Fruit fly (Drosophila melanogaster) whole organism, embryonic: ENCODE measurements around the gene CG1847.
A peak's percentile ranks its signal among the peaks of the same experiment; 100 is the strongest.

Source experiments
- B-H2 ChIP-seq: fragments of 200-800 bp; sonication (Bioruptor generic); optimal IDR thresholded peaks from 2 replicates; lab custom pipeline; 2018; ENCODE audit warnings: missing biosample characterization, mild to moderate bottlenecking, missing genetic modification characterization
- BEAF-32 ChIP-seq: fragments of 200-800 bp; sonication (Bioruptor generic); optimal IDR thresholded peaks from 3 replicates; lab custom pipeline; 2017; ENCODE audit warnings: missing biosample characterization, missing genetic modification characterization, mild to moderate bottlenecking, moderate library complexity, missing genetic modification reagents
- Bgb ChIP-seq: fragments of 200-800 bp; sonication (Bioruptor generic); IDR thresholded peaks from 2 replicates; pipeline ENCODE4 v1.3.6; 2022; ENCODE audit warnings: missing biosample characterization, missing genetic modification characterization; ENCODE audit not compliant: partially characterized antibody
- BtbVII ChIP-seq: fragments of 200-800 bp; sonication (Bioruptor generic); optimal IDR thresholded peaks from 3 replicates; lab custom pipeline; 2017; ENCODE audit warnings: missing biosample characterization, mild to moderate bottlenecking, missing genetic modification characterization
- CG1024 ChIP-seq: fragments of 200-800 bp; sonication (Bioruptor generic); IDR thresholded peaks from 2 replicates; pipeline ENCODE4 v1.3.6; 2022; ENCODE audit warnings: missing biosample characterization, missing genetic modification characterization
- CG10267 ChIP-seq: fragments of 200-800 bp; sonication (Bioruptor generic); optimal IDR thresholded peaks from 2 replicates; lab custom pipeline; 2018; ENCODE audit warnings: missing biosample characterization, mild to moderate bottlenecking, missing genetic modification characterization, moderate library complexity
- CG10321 ChIP-seq: fragments of 200-800 bp; sonication (Bioruptor generic); IDR thresholded peaks from 2 replicates; pipeline ENCODE4 v1.3.6; 2022; ENCODE audit warnings: missing biosample characterization, missing genetic modification characterization
- CG11456 ChIP-seq: fragments of 200-800 bp; sonication (Bioruptor generic); IDR thresholded peaks from 3 replicates; pipeline ENCODE4 v1.3.6; 2022; ENCODE audit warnings: missing biosample characterization, missing genetic modification characterization
- CG11696 ChIP-seq: fragments of 200-800 bp; sonication (Bioruptor generic); IDR thresholded peaks from 2 replicates; pipeline ENCODE4 v1.3.6; 2022; ENCODE audit warnings: missing biosample characterization, missing genetic modification characterization
- CG11723 ChIP-seq: fragments of 200-800 bp; sonication (Bioruptor generic); optimal IDR thresholded peaks from 2 replicates; lab custom pipeline; 2017; ENCODE audit warnings: missing biosample characterization, mild to moderate bottlenecking, missing genetic modification characterization
- CG12219 ChIP-seq: fragments of 200-800 bp; sonication (Bioruptor generic); optimal IDR thresholded peaks from 3 replicates; lab custom pipeline; 2018; ENCODE audit warnings: missing biosample characterization, mild to moderate bottlenecking, missing genetic modification characterization
- CG12659 ChIP-seq: fragments of 200-800 bp; sonication (Bioruptor generic); optimal IDR thresholded peaks from 3 replicates; lab custom pipeline; 2017; ENCODE audit warnings: mild to moderate bottlenecking, missing biosample characterization, missing genetic modification reagents, missing genetic modification characterization
- CG13775 ChIP-seq: fragments of 200-800 bp; sonication (Bioruptor generic); optimal IDR thresholded peaks from 3 replicates; lab custom pipeline; 2017; ENCODE audit warnings: missing biosample characterization, mild to moderate bottlenecking, missing genetic modification characterization
- CG1647 ChIP-seq: fragments of 200-800 bp; sonication (Bioruptor generic); optimal IDR thresholded peaks from 3 replicates; lab custom pipeline; 2016; ENCODE audit warnings: missing biosample characterization, missing genetic modification characterization
- CG17361 ChIP-seq: fragments of 200-800 bp; sonication (Bioruptor generic); IDR thresholded peaks from 3 replicates; pipeline ENCODE4 v1.3.6; 2022; ENCODE audit warnings: missing biosample characterization, missing genetic modification characterization
- CG17829 ChIP-seq: fragments of 200-800 bp; optimal IDR thresholded peaks from 2 replicates; lab custom pipeline; 2019; ENCODE audit warnings: missing biosample characterization, mild to moderate bottlenecking, missing genetic modification characterization, moderate library complexity
- CG2202 ChIP-seq: fragments of 200-800 bp; sonication (Bioruptor generic); optimal IDR thresholded peaks from 2 replicates; lab custom pipeline; 2018; ENCODE audit warnings: missing biosample characterization, mild to moderate bottlenecking, missing genetic modification characterization
- CG30403 ChIP-seq: fragments of 200-800 bp; sonication (Bioruptor generic); optimal IDR thresholded peaks from 3 replicates; lab custom pipeline; 2016; ENCODE audit warnings: missing biosample characterization, missing genetic modification characterization
- CG3065 ChIP-seq: fragments of 200-800 bp; sonication (Bioruptor generic); optimal IDR thresholded peaks from 2 replicates; lab custom pipeline; 2016; ENCODE audit warnings: missing biosample characterization, missing genetic modification characterization
- CG3163 ChIP-seq: fragments of 200-800 bp; sonication (Bioruptor generic); optimal IDR thresholded peaks from 3 replicates; lab custom pipeline; 2016; ENCODE audit warnings: missing biosample characterization, missing genetic modification characterization
- CG4282 ChIP-seq: fragments of 200-800 bp; sonication (Bioruptor generic); optimal IDR thresholded peaks from 2 replicates; lab custom pipeline; 2016; ENCODE audit warnings: missing biosample characterization, missing genetic modification characterization
- CG6689 ChIP-seq: fragments of 200-800 bp; sonication (Bioruptor generic); IDR thresholded peaks from 2 replicates; pipeline ENCODE4 v1.3.6; 2022; ENCODE audit warnings: missing biosample characterization, missing genetic modification characterization
- CG6791 ChIP-seq: fragments of 200-800 bp; sonication (Bioruptor generic); IDR thresholded peaks from 3 replicates; pipeline ENCODE4 v1.3.6; 2022; ENCODE audit warnings: missing biosample characterization, missing genetic modification characterization; ENCODE audit not compliant: partially characterized antibody
- CG8359 ChIP-seq: fragments of 200-800 bp; sonication (Bioruptor generic); optimal IDR thresholded peaks from 2 replicates; lab custom pipeline; 2017; ENCODE audit warnings: missing biosample characterization, mild to moderate bottlenecking, missing genetic modification characterization, borderline replicate concordance
- CG8924 ChIP-seq: fragments of 200-800 bp; optimal IDR thresholded peaks from 3 replicates; lab custom pipeline; 2019; ENCODE audit warnings: missing biosample characterization, mild to moderate bottlenecking, missing genetic modification characterization, moderate library complexity
- CoRest ChIP-seq: fragments of 200-800 bp; sonication (Bioruptor generic); optimal IDR thresholded peaks from 3 replicates; lab custom pipeline; 2018; ENCODE audit warnings: missing biosample characterization, mild to moderate bottlenecking, missing genetic modification characterization, moderate library complexity
- CrebB ChIP-seq: fragments of 200-800 bp; sonication (Bioruptor generic); optimal IDR thresholded peaks from 3 replicates; lab custom pipeline; 2018; ENCODE audit warnings: missing biosample characterization, mild to moderate bottlenecking, missing genetic modification characterization
- Dfd ChIP-seq, 2 experiments: fragments of >200 bp; optimal IDR thresholded peaks; 2 replicates each; lab custom pipeline; 2017; ENCODE audit warnings: missing biosample characterization in 2 of 2, missing genetic modification characterization in 2 of 2
- GATAe ChIP-seq: fragments of 200-800 bp; sonication (Bioruptor generic); conservative IDR thresholded peaks from 2 replicates; pipeline ENCODE4 v1.3.6; 2022; ENCODE audit warnings: missing biosample characterization, missing genetic modification characterization
- HLH54F ChIP-seq: fragments of 200-800 bp; sonication (Bioruptor generic); optimal IDR thresholded peaks from 3 replicates; lab custom pipeline; 2016; ENCODE audit warnings: missing biosample characterization, missing genetic modification characterization
- Hsf ChIP-seq: fragments of 200-800 bp; sonication (Bioruptor generic); optimal IDR thresholded peaks from 3 replicates; lab custom pipeline; 2016; ENCODE audit warnings: missing biosample characterization, missing genetic modification characterization
- MTF-1 ChIP-seq: fragments of 200-800 bp; sonication (Bioruptor generic); optimal IDR thresholded peaks from 2 replicates; lab custom pipeline; 2018; ENCODE audit warnings: missing biosample characterization, mild to moderate bottlenecking, missing genetic modification characterization, borderline replicate concordance
- Scr ChIP-seq: fragments of 200-800 bp; sonication (Bioruptor generic); IDR thresholded peaks from 2 replicates; pipeline ENCODE4 v1.3.6; 2022; ENCODE audit warnings: missing biosample characterization, missing genetic modification characterization; ENCODE audit not compliant: partially characterized antibody
- Tbp ChIP-seq: fragments of >200 bp; optimal IDR thresholded peaks from 2 replicates; lab custom pipeline; 2018; ENCODE audit warnings: missing biosample characterization, missing genetic modification characterization
- Usf ChIP-seq: fragments of 200-800 bp; sonication (Bioruptor generic); optimal IDR thresholded peaks from 2 replicates; lab custom pipeline; 2017; ENCODE audit warnings: missing genotype, missing biosample characterization, missing genetic modification characterization
- cad ChIP-seq: fragments of >200 bp; optimal IDR thresholded peaks from 2 replicates; lab custom pipeline; 2017; ENCODE audit warnings: missing biosample characterization, missing genetic modification characterization
- cas ChIP-seq: fragments of 200-800 bp; sonication (Bioruptor generic); IDR thresholded peaks from 2 replicates; pipeline ENCODE4 v1.3.6; 2022; ENCODE audit warnings: missing biosample characterization, missing genetic modification characterization
- cg ChIP-seq: fragments of 200-800 bp; sonication (Bioruptor generic); optimal IDR thresholded peaks from 3 replicates; lab custom pipeline; 2019; ENCODE audit warnings: missing biosample characterization, mild to moderate bottlenecking, missing genetic modification characterization, moderate library complexity
- dati ChIP-seq: fragments of 200-800 bp; sonication (Bioruptor generic); IDR thresholded peaks from 2 replicates; pipeline ENCODE4 v1.3.6; 2022; ENCODE audit warnings: missing biosample characterization, missing genetic modification characterization
- gfzf ChIP-seq: fragments of 200-800 bp; sonication (Bioruptor generic); optimal IDR thresholded peaks from 2 replicates; lab custom pipeline; 2016; ENCODE audit warnings: missing biosample characterization, mild to moderate bottlenecking, missing genetic modification characterization, moderate library complexity
- gsb-n ChIP-seq: fragments of 200-800 bp; sonication (Bioruptor generic); optimal IDR thresholded peaks from 3 replicates; lab custom pipeline; 2018; ENCODE audit warnings: missing biosample characterization, mild to moderate bottlenecking, missing genetic modification characterization
- ham ChIP-seq: fragments of 200-800 bp; sonication (Bioruptor generic); IDR thresholded peaks from 2 replicates; pipeline ENCODE4 v1.3.6; 2022; ENCODE audit warnings: missing biosample characterization, missing genetic modification characterization
- otp ChIP-seq: fragments of 200-800 bp; sonication (Bioruptor generic); IDR thresholded peaks from 3 replicates; pipeline ENCODE4, ENCODE4 v1.3.6; 2022; ENCODE audit warnings: missing biosample characterization, missing genetic modification characterization
- pan ChIP-seq, 4 experiments: fragments of >200 bp in 3 of 4; fragments of 200-800 bp in 1 of 4; sonication (Bioruptor generic) in 1 of 4; optimal IDR thresholded peaks in 3 of 4; IDR thresholded peaks in 1 of 4; 2 replicates each; pipeline versions ENCODE4 v1.3.6 to Lab custom; 2017 to 2022; ENCODE audit warnings: missing biosample characterization in 2 of 4, missing genetic modification characterization in 2 of 4, mixed read lengths in 1 of 4
- schlank ChIP-seq: fragments of 200-800 bp; sonication (Bioruptor generic); optimal IDR thresholded peaks from 2 replicates; lab custom pipeline; 2018; ENCODE audit warnings: missing biosample characterization, mild to moderate bottlenecking, missing genetic modification characterization
- sqz ChIP-seq: fragments of 200-800 bp; sonication (Bioruptor generic); optimal IDR thresholded peaks from 3 replicates; lab custom pipeline; 2018; ENCODE audit warnings: missing biosample characterization, mild to moderate bottlenecking, missing genetic modification characterization
- stwl ChIP-seq: fragments of 200-800 bp; sonication (Bioruptor generic); optimal IDR thresholded peaks from 3 replicates; lab custom pipeline; 2018; ENCODE audit warnings: missing biosample characterization, mild to moderate bottlenecking, missing genetic modification characterization, moderate library complexity
- trh ChIP-seq: fragments of 200-800 bp; sonication (Bioruptor generic); optimal IDR thresholded peaks from 2 replicates; lab custom pipeline; 2016; ENCODE audit warnings: missing biosample characterization, missing genetic modification characterization
- ttk ChIP-seq: fragments of 200-800 bp; sonication (Bioruptor generic); IDR thresholded peaks from 2 replicates; pipeline ENCODE4 v2.1.2; 2022; ENCODE audit warnings: missing biosample characterization, missing genetic modification characterization
- wdn ChIP-seq: fragments of 200-800 bp; sonication (Bioruptor generic); IDR thresholded peaks from 2 replicates; pipeline ENCODE4 v1.3.6; 2022; ENCODE audit warnings: missing biosample characterization, missing genetic modification characterization
- wek ChIP-seq: fragments of 200-800 bp; sonication (Bioruptor generic); optimal IDR thresholded peaks from 3 replicates; lab custom pipeline; 2018; ENCODE audit warnings: missing biosample characterization, mild to moderate bottlenecking, missing genetic modification characterization, moderate library complexity

Gene CG1847

DNA sequence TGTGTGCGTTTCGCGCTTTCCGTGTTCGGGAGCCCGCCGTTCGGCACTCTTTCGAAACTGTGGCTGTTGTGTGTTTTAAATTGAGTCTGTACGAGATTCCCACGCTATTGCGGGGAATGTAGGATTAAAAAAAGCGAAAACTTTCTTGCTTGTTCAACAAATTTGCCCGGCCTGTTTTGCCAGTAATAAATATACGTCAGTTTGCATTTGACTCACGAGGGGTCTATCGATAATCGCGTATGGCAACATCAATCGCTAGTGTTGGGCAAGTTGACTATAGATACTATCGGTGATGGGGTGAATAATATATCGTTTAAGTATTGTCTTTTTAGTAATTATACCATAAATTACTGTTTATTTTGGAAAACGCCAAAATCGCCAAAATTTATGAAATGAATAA lies 36.2 kb downstream of the CG1847 start, which contains the start of gene Upf1 (continued):
- no peak for TF ChIP-seq otp (GFP tag; lab: Robert Waterston, UW)
- TF ChIP-seq CG12659 (GFP tag; lab: Kevin White, UChicago): peak; percentile 30
- TF ChIP-seq CG1024 (GFP tag; lab: Robert Waterston, UW): no peak
- no peak for TF ChIP-seq BtbVII (GFP tag; lab: Kevin White, UChicago)
- no peak for TF ChIP-seq CG8359 (GFP tag; lab: Kevin White, UChicago)
- TF ChIP-seq CG11723 (GFP tag; lab: Kevin White, UChicago): no peak
- no peak for TF ChIP-seq cas (GFP tag; lab: Robert Waterston, UW)
- no peak for TF ChIP-seq B-H2 (GFP tag; lab: Kevin White, UChicago)
- TF ChIP-seq MTF-1: no peak
- no peak for TF ChIP-seq CG3163 (GFP tag; lab: Kevin White, UChicago)
- no peak for TF ChIP-seq cad (GFP tag; lab: Kevin White, UChicago)
- TF ChIP-seq sqz: no peak
- no peak for TF ChIP-seq CrebB (tag; lab: Kevin White, UChicago)
- peak; percentile 89 for TF ChIP-seq BEAF-32
- TF ChIP-seq CG4282 (GFP tag; lab: Kevin White, UChicago): no peak
- no peak for TF ChIP-seq CG13775 (GFP tag; lab: Kevin White, UChicago)
- TF ChIP-seq GATAe (GFP tag; lab: Robert Waterston, UW): no peak
- no peak for TF ChIP-seq CG11696 (GFP tag; lab: Robert Waterston, UW)
- TF ChIP-seq CG1647: no peak
- TF ChIP-seq Usf (GFP tag; lab: Kevin White, UChicago): no peak
- TF ChIP-seq trh: no peak
- no peak for TF ChIP-seq CG6689 (GFP tag; lab: Robert Waterston, UW)
- no peak for TF ChIP-seq CoRest
- no peak for TF ChIP-seq ham (GFP tag; lab: Robert Waterston, UW)
- no peak for TF ChIP-seq CG3065
- no peak for TF ChIP-seq wdn
- peak; percentile 2 for TF ChIP-seq Hsf (GFP tag; lab: Kevin White, UChicago)
- TF ChIP-seq wek: no peak
- peak; percentile 95 for TF ChIP-seq Bgb (GFP tag; lab: Robert Waterston, UW)
- no peak for TF ChIP-seq gsb-n
- TF ChIP-seq CG12219 (GFP tag; lab: Kevin White, UChicago): no peak
- peak; percentile 8 for TF ChIP-seq gfzf (GFP tag; lab: Kevin White, UChicago)
- TF ChIP-seq stwl (tag; lab: Kevin White, UChicago): peak; percentile 70
- TF ChIP-seq cg (GFP tag; lab: Kevin White, UChicago): no peak
- no peak for TF ChIP-seq schlank (tag; lab: Kevin White, UChicago)
- TF ChIP-seq CG8924: peak; percentile 10
- TF ChIP-seq ttk: no peak
- TF ChIP-seq CG17361 (GFP tag; lab: Robert Waterston, UW): no peak
- TF ChIP-seq Dfd (GFP tag; optimal IDR thresholded peaks at IDR 0.05; lab: Kevin White, UChicago): no peak
- peak; percentile 90 for TF ChIP-seq Scr
- TF ChIP-seq Tbp (GFP tag; lab: Kevin White, UChicago): no peak
- no peak for TF ChIP-seq dati (GFP tag; lab: Robert Waterston, UW)
- TF ChIP-seq CG2202 (tag; lab: Kevin White, UChicago): no peak
- peak; percentile 82 for TF ChIP-seq CG10267 (tag; lab: Kevin White, UChicago)
- no peak for TF ChIP-seq CG30403 (GFP tag; lab: Kevin White, UChicago)
- peak; percentile 95 for TF ChIP-seq CG6791
- no peak for TF ChIP-seq pan (optimal IDR thresholded peaks at IDR 0.05; lab: Kevin White, UChicago)
- no peak for TF ChIP-seq pan (GFP tag; optimal IDR thresholded peaks at IDR 0.05 in 1 of 2, IDR thresholded peaks at IDR 0.05 in 1 of 2)
- no peak for TF ChIP-seq HLH54F
- TF ChIP-seq CG11456: no peak; the same call in 2 of the 3 replicates
- TF ChIP-seq CG10321 (GFP tag; lab: Robert Waterston, UW): no peak
- no peak for TF ChIP-seq CG17829 (tag; lab: Kevin White, UChicago)
